Fruit fly (Drosophila melanogaster): ENCODE data around the gene mRpS6.

Gene mRpS6

dm6 chr3L:4363484-4363883, 866 bp upstream of the mRpS6 start:
- no peak for TF ChIP-seq CG14711 (tag; optimal IDR thresholded peaks at IDR 0.05)
- no peak for TF ChIP-seq kay (GFP tag; ENCODE audit: borderline replicate concordance)
- no peak for TF ChIP-seq Hr96 (GFP tag; optimal IDR thresholded peaks at IDR 0.05)
- TF ChIP-seq Crg-1 (GFP tag; optimal IDR thresholded peaks at IDR 0.05) = no peak
- no peak for TF ChIP-seq CG1620 (GFP tag; optimal IDR thresholded peaks at IDR 0.05)
- TF ChIP-seq Clk (GFP tag; optimal IDR thresholded peaks at IDR 0.05) = no peak
- no peak for TF ChIP-seq CG11617 (GFP tag; optimal IDR thresholded peaks at IDR 0.05)
- TF ChIP-seq cic (GFP tag; optimal IDR thresholded peaks at IDR 0.05) = no peak
- TF ChIP-seq CG33017 (tag; optimal IDR thresholded peaks at IDR 0.05) = no peak
- no peak for TF ChIP-seq pad (GFP tag; optimal IDR thresholded peaks at IDR 0.05)
- TF ChIP-seq bab1 (GFP tag; optimal IDR thresholded peaks at IDR 0.05) = no peak
- no peak for TF ChIP-seq CG7101 (tag; optimal IDR thresholded peaks at IDR 0.05)
- no peak for TF ChIP-seq CG5204 (GFP tag; optimal IDR thresholded peaks at IDR 0.05)
- no peak for TF ChIP-seq cnc (optimal IDR thresholded peaks at IDR 0.05)
- TF ChIP-seq Mnt (GFP tag; optimal IDR thresholded peaks at IDR 0.05) = no peak
- no peak for TF ChIP-seq toe (GFP tag; optimal IDR thresholded peaks at IDR 0.05)

dm6 chr3L:4365197-4365596, 847 bp downstream of the mRpS6 start, which contains the start of gene CG33514:
TSS of gene CG33514 (plus strand) at chr3L:4365434.
- TF ChIP-seq CG12768 (GFP tag; optimal IDR thresholded peaks at IDR 0.05) (no peak), cic (GFP tag; optimal IDR thresholded peaks at IDR 0.05) (peak; percentile 53)

dm6 chr3L:4367339-4367738, 3.0 kb downstream of the mRpS6 start, which contains the start of gene CG11342:
TSS of gene CG11342 (minus strand) at chr3L:4367458.
- peak; percentile 58 for TF ChIP-seq kay (GFP tag; ENCODE audit: borderline replicate concordance)
- peak; percentile 11 for TF ChIP-seq CG7101 (tag; optimal IDR thresholded peaks at IDR 0.05)
- peak; percentile 36 for TF ChIP-seq bab1 (GFP tag; optimal IDR thresholded peaks at IDR 0.05)
- no peak for TF ChIP-seq ovo (GFP tag; optimal IDR thresholded peaks at IDR 0.05)

- TF ChIP-seq CG14711 (tag; optimal IDR thresholded peaks at IDR 0.05) = no peak
- TF ChIP-seq tj (GFP tag; optimal IDR thresholded peaks at IDR 0.05) = no peak
- no peak for TF ChIP-seq CG1620 (GFP tag; optimal IDR thresholded peaks at IDR 0.05)
- no peak for TF ChIP-seq Clk (GFP tag; optimal IDR thresholded peaks at IDR 0.05)
- no peak for TF ChIP-seq CG7101 (tag; optimal IDR thresholded peaks at IDR 0.05)
- TF ChIP-seq toe (GFP tag; optimal IDR thresholded peaks at IDR 0.05) = no peak
- TF ChIP-seq CG7045 (GFP tag; optimal IDR thresholded peaks at IDR 0.05) = no peak
Measured at dm6 chr3L:4371978-4372377, 7.6 kb downstream of the mRpS6 start.

- TF ChIP-seq CG5204 (GFP tag; optimal IDR thresholded peaks at IDR 0.05) = no peak
- TF ChIP-seq CG12768 (GFP tag; optimal IDR thresholded peaks at IDR 0.05) = no peak
- TF ChIP-seq CG7045 (GFP tag; optimal IDR thresholded peaks at IDR 0.05) = no peak
- TF ChIP-seq Crg-1 (GFP tag; optimal IDR thresholded peaks at IDR 0.05) = no peak
- no peak for TF ChIP-seq Hr96 (GFP tag; optimal IDR thresholded peaks at IDR 0.05)
- no peak for TF ChIP-seq CG7101 (tag; optimal IDR thresholded peaks at IDR 0.05)
- no peak for TF ChIP-seq kay (GFP tag; ENCODE audit: borderline replicate concordance)
- TF ChIP-seq tj (GFP tag; optimal IDR thresholded peaks at IDR 0.05) = no peak
- TF ChIP-seq toe (GFP tag; optimal IDR thresholded peaks at IDR 0.05) = no peak
- no peak for TF ChIP-seq pad (GFP tag; optimal IDR thresholded peaks at IDR 0.05)
- TF ChIP-seq bab1 (GFP tag; optimal IDR thresholded peaks at IDR 0.05) = no peak
- TF ChIP-seq CG1620 (GFP tag; optimal IDR thresholded peaks at IDR 0.05) = no peak
- TF ChIP-seq CG11617 (GFP tag; optimal IDR thresholded peaks at IDR 0.05) = no peak
- TF ChIP-seq cnc (optimal IDR thresholded peaks at IDR 0.05) = no peak
- TF ChIP-seq CG33017 (tag; optimal IDR thresholded peaks at IDR 0.05) = no peak
Measured at dm6 chr3L:4375675-4376366, 11.5 kb downstream of the mRpS6 start.

dm6 chr3L:4377496-4377895, 13.1 kb downstream of the mRpS6 start:
- TF ChIP-seq CG7101 (tag; optimal IDR thresholded peaks at IDR 0.05) (no peak), bab1 (GFP tag; optimal IDR thresholded peaks at IDR 0.05) (no peak), CG7045 (GFP tag; optimal IDR thresholded peaks at IDR 0.05) (no peak), Crg-1 (GFP tag; optimal IDR thresholded peaks at IDR 0.05) (no peak), CG11617 (GFP tag; optimal IDR thresholded peaks at IDR 0.05) (no peak), cic (GFP tag; optimal IDR thresholded peaks at IDR 0.05) (no peak), toe (GFP tag; optimal IDR thresholded peaks at IDR 0.05) (no peak), kay (GFP tag; ENCODE audit: borderline replicate concordance) (no peak), Mnt (GFP tag; optimal IDR thresholded peaks at IDR 0.05) (no peak), Clk (GFP tag; optimal IDR thresholded peaks at IDR 0.05) (no peak), CG5204 (GFP tag; optimal IDR thresholded peaks at IDR 0.05) (no peak), cnc (optimal IDR thresholded peaks at IDR 0.05) (no peak), CG14711 (tag; optimal IDR thresholded peaks at IDR 0.05) (no peak)

dm6 chr3L:4378895-4379294, 14.5 kb downstream of the mRpS6 start:
- no peak for TF ChIP-seq cic (GFP tag; optimal IDR thresholded peaks at IDR 0.05)
